Worm (Caenorhabditis elegans) whole organism, L1 larva: Measurements from ENCODE around the gene Y75B8A.24.

ENCODE experiments used
- F16B12.6 ChIP-seq: fragments of 150-350 bp; optimal IDR thresholded peaks from 2 replicates; lab custom pipeline; 2014; ENCODE audit warnings: missing biosample characterization, missing genetic modification characterization
- aly-2 ChIP-seq: fragments of 150-350 bp; optimal IDR thresholded peaks from 2 replicates; lab custom pipeline; 2014; ENCODE audit warnings: missing biosample characterization, missing genetic modification characterization
- ceh-90 ChIP-seq: sonication (generic microtip); optimal IDR thresholded peaks from 2 replicates; lab custom pipeline; 2016; ENCODE audit warnings: missing genetic modification characterization, missing compliant biosample characterization
- ces-1 ChIP-seq: fragments of 150-350 bp; optimal IDR thresholded peaks from 2 replicates; lab custom pipeline; 2014; ENCODE audit warnings: missing biosample characterization, missing genetic modification reagents, missing genetic modification characterization
- dpl-1 ChIP-seq, 3 experiments: fragments of 150-350 bp in 2 of 3; sonication (generic microtip) in 1 of 3; optimal IDR thresholded peaks; 2 replicates each; lab custom pipeline; 2014 to 2017; ENCODE audit warnings: missing biosample characterization in 3 of 3, missing genetic modification characterization in 3 of 3, missing genetic modification reagents in 3 of 3
- efl-1 ChIP-seq, 4 experiments: fragments of 150-350 bp; optimal IDR thresholded peaks in 3 of 4; peaks in 1 of 4; 1 replicate in 1 of 4; 2 replicates in 3 of 4; lab custom pipeline; 2014; ENCODE audit warnings: missing biosample characterization in 2 of 4, missing genetic modification characterization in 2 of 4, missing genetic modification reagents in 2 of 4
- egl-13 ChIP-seq: sonication (generic microtip); optimal IDR thresholded peaks from 2 replicates; lab custom pipeline; 2016; ENCODE audit warnings: missing genotype, missing genetic modification reagents, missing genetic modification characterization, missing compliant biosample characterization
- elt-2 ChIP-seq: sonication (generic microtip); optimal IDR thresholded peaks from 2 replicates; lab custom pipeline; 2016; ENCODE audit warnings: missing genetic modification characterization, mild to moderate bottlenecking, inconsistent platforms, missing compliant biosample characterization, missing genetic modification reagents
- ets-5 ChIP-seq: fragments of 200-800 bp; sonication (Bioruptor generic); IDR thresholded peaks from 2 replicates; pipeline ENCODE4 v1.3.6; 2022; ENCODE audit warnings: missing genetic modification characterization, missing compliant biosample characterization
- fkh-10 ChIP-seq: sonication (generic microtip); optimal IDR thresholded peaks from 2 replicates; lab custom pipeline; 2017; ENCODE audit warnings: missing biosample characterization, missing genetic modification reagents, missing genetic modification characterization
- hlh-4 ChIP-seq: sonication (generic microtip); optimal IDR thresholded peaks from 2 replicates; lab custom pipeline; 2016; ENCODE audit warnings: mild to moderate bottlenecking, missing genetic modification characterization, missing compliant biosample characterization
- hpl-2 ChIP-seq: fragments of 150-350 bp; optimal IDR thresholded peaks from 2 replicates; lab custom pipeline; 2014; ENCODE audit warnings: missing biosample characterization, missing genetic modification reagents, missing genetic modification characterization
- irx-1 ChIP-seq: sonication (generic microtip); optimal IDR thresholded peaks from 2 replicates; lab custom pipeline; 2016; ENCODE audit warnings: missing genetic modification characterization, missing compliant biosample characterization
- isw-1 ChIP-seq: fragments of 200-800 bp; sonication (Bioruptor generic); IDR thresholded peaks from 2 replicates; pipeline ENCODE4 v1.3.6; 2022; ENCODE audit warnings: missing genetic modification characterization, missing compliant biosample characterization
- lin-14 ChIP-seq: fragments of 200-800 bp; sonication (Bioruptor generic); optimal IDR thresholded peaks from 2 replicates; lab custom pipeline; 2018; ENCODE audit warnings: mild to moderate bottlenecking, missing genetic modification characterization, moderate library complexity, missing compliant biosample characterization
- lin-15B ChIP-seq: fragments of 150-350 bp; sonication (generic microtip); optimal IDR thresholded peaks from 3 replicates; lab custom pipeline; 2014; ENCODE audit warnings: missing biosample characterization, missing genetic modification characterization
- lin-35 ChIP-seq, 2 experiments: fragments of 150-350 bp; optimal IDR thresholded peaks; 2 replicates each; lab custom pipeline; 2014; ENCODE audit warnings: missing biosample characterization in 2 of 2, missing genetic modification characterization in 2 of 2, missing genetic modification reagents in 2 of 2
- lin-39 ChIP-seq: fragments of 150-350 bp; optimal IDR thresholded peaks from 2 replicates; lab custom pipeline; 2014; ENCODE audit warnings: missing biosample characterization, missing genetic modification reagents, missing genetic modification characterization
- lsy-2 ChIP-seq, 2 experiments: fragments of 150-350 bp; optimal IDR thresholded peaks; 2 replicates each; lab custom pipeline; 2014; ENCODE audit warnings: missing biosample characterization in 2 of 2, missing genetic modification characterization in 2 of 2
- mab-9 ChIP-seq: fragments of 200-800 bp; sonication (Bioruptor generic); IDR thresholded peaks from 2 replicates; pipeline ENCODE4 v1.3.6; 2022; ENCODE audit warnings: missing genetic modification reagents, missing genetic modification characterization, missing compliant biosample characterization
- mdl-1 ChIP-seq, 2 experiments: fragments of 150-350 bp; optimal IDR thresholded peaks; 2 replicates each; lab custom pipeline; 2014 to 2017; ENCODE audit warnings: missing biosample characterization in 2 of 2, missing genetic modification characterization in 2 of 2, inconsistent platforms in 1 of 2
- nhr-11 ChIP-seq: fragments of 150-350 bp; optimal IDR thresholded peaks from 2 replicates; lab custom pipeline; 2014; ENCODE audit warnings: missing biosample characterization, missing genetic modification characterization
- nhr-12 ChIP-seq: sonication (generic microtip); optimal IDR thresholded peaks from 2 replicates; lab custom pipeline; 2017; ENCODE audit warnings: missing biosample characterization, missing genetic modification characterization
- nhr-20 ChIP-seq: sonication (generic microtip); optimal IDR thresholded peaks from 2 replicates; lab custom pipeline; 2016; ENCODE audit warnings: mild to moderate bottlenecking, missing genetic modification characterization, missing compliant biosample characterization
- nhr-237 ChIP-seq: fragments of 150-350 bp; optimal IDR thresholded peaks from 2 replicates; lab custom pipeline; 2014; ENCODE audit warnings: missing biosample characterization, missing genetic modification characterization
- nhr-71 ChIP-seq: sonication (generic microtip); optimal IDR thresholded peaks from 2 replicates; lab custom pipeline; 2016; ENCODE audit warnings: mild to moderate bottlenecking, missing genetic modification characterization, moderate library complexity, missing compliant biosample characterization
- nhr-76 ChIP-seq: sonication (generic microtip); optimal IDR thresholded peaks from 2 replicates; lab custom pipeline; 2017; ENCODE audit warnings: missing biosample characterization, missing genetic modification characterization
- nhr-84 ChIP-seq: sonication (generic microtip); optimal IDR thresholded peaks from 2 replicates; lab custom pipeline; 2017; ENCODE audit warnings: missing biosample characterization, missing genetic modification characterization
- nhr-85 ChIP-seq: sonication (generic microtip); peaks from one replicate; lab custom pipeline; 2016; ENCODE audit warnings: missing genetic modification characterization, inconsistent platforms, missing compliant biosample characterization
- pag-3 ChIP-seq: sonication (generic microtip); optimal IDR thresholded peaks from 2 replicates; lab custom pipeline; 2017; ENCODE audit warnings: missing genetic modification characterization, mild to moderate bottlenecking, missing compliant biosample characterization, antibody characterized with exemption, borderline replicate concordance; ENCODE audit not compliant: insufficient read depth
- pax-3 ChIP-seq: fragments of 200-800 bp; sonication (Bioruptor generic); optimal IDR thresholded peaks from 2 replicates; lab custom pipeline; 2018; ENCODE audit warnings: mild to moderate bottlenecking, missing genetic modification characterization, moderate library complexity, missing compliant biosample characterization
- pqm-1 ChIP-seq: sonication (generic microtip); optimal IDR thresholded peaks from 3 replicates; lab custom pipeline; 2017; ENCODE audit warnings: missing biosample characterization, missing genetic modification characterization
- rnt-1 ChIP-seq: sonication (generic microtip); optimal IDR thresholded peaks from 2 replicates; lab custom pipeline; 2016; ENCODE audit warnings: mild to moderate bottlenecking, missing genetic modification characterization, moderate library complexity, missing compliant biosample characterization
- snpc-4 ChIP-seq: fragments of 150-350 bp; optimal IDR thresholded peaks from 2 replicates; lab custom pipeline; 2014; ENCODE audit warnings: missing biosample characterization, missing genetic modification characterization
- sptf-1 ChIP-seq: fragments of 150-350 bp; optimal IDR thresholded peaks from 2 replicates; lab custom pipeline; 2014; ENCODE audit warnings: missing biosample characterization, missing genetic modification characterization
- tlp-1 ChIP-seq: fragments of 150-350 bp; optimal IDR thresholded peaks from 2 replicates; lab custom pipeline; 2014; ENCODE audit warnings: missing biosample characterization, missing genetic modification characterization
- unc-130 ChIP-seq: fragments of 150-350 bp; optimal IDR thresholded peaks from 2 replicates; lab custom pipeline; 2017; ENCODE audit warnings: missing biosample characterization, missing genetic modification characterization, inconsistent platforms
- unc-62 ChIP-seq: fragments of 150-350 bp; optimal IDR thresholded peaks from 2 replicates; lab custom pipeline; 2014; ENCODE audit warnings: missing biosample characterization, missing genetic modification reagents, missing genetic modification characterization
- unc-98 ChIP-seq: fragments of 200-800 bp; sonication (Bioruptor generic); IDR thresholded peaks from 2 replicates; pipeline ENCODE4 v1.3.6; 2022; ENCODE audit warnings: missing genetic modification characterization, missing compliant biosample characterization
- xbp-1 ChIP-seq: sonication (generic microtip); optimal IDR thresholded peaks from 2 replicates; lab custom pipeline; 2016; ENCODE audit warnings: missing genetic modification characterization, missing compliant biosample characterization
- zip-4 ChIP-seq: fragments of 200-800 bp; sonication (Bioruptor generic); optimal IDR thresholded peaks from 2 replicates; lab custom pipeline; 2018; ENCODE audit warnings: mild to moderate bottlenecking, missing genetic modification characterization, moderate library complexity, missing compliant biosample characterization
- ztf-11 ChIP-seq, 2 experiments: sonication (generic microtip); optimal IDR thresholded peaks; 2 replicates each; lab custom pipeline; 2016 to 2017; ENCODE audit warnings: missing genetic modification characterization in 2 of 2, missing biosample characterization in 1 of 2, missing compliant biosample characterization in 1 of 2
- ztf-4 ChIP-seq: fragments of 150-350 bp; optimal IDR thresholded peaks from 2 replicates; lab custom pipeline; 2014; ENCODE audit warnings: missing biosample characterization, missing genetic modification characterization

Y75B8A.24 gene

ce11 chrIII:12250114-12250792 lies 23.3 kb downstream of the Y75B8A.24 start, which contains the start of the genes tim-1 and Y75B8A.23 (continued):
- TF ChIP-seq elt-2 (tag; lab: Kevin White, UChicago) (peak; percentile 93), nhr-84 (tag; lab: Kevin White, UChicago) (no peak), isw-1 (peak; percentile 80), tlp-1 (tag; lab: Kevin White, UChicago) (no peak), sptf-1 (tag; lab: Kevin White, UChicago) (peak; percentile 38), nhr-85 (peak; percentile 98), nhr-71 (tag; lab: Kevin White, UChicago) (peak; percentile 99), aly-2 (peak; percentile 97), egl-13 (tag; lab: Kevin White, UChicago) (peak; percentile 90), unc-62 (GFP tag; lab: Kevin White, UChicago) (no peak), pqm-1 (tag; lab: Kevin White, UChicago) (no peak), unc-98 (GFP tag; lab: Robert Waterston, UW) (peak; percentile 41; the same call in 1 of the 2 replicates), ztf-4 (peak; percentile 93), xbp-1 (tag; lab: Kevin White, UChicago) (peak; percentile 96), unc-130 (tag; lab: Kevin White, UChicago) (peak; percentile 97), nhr-20 (peak; percentile 98), pax-3 (peak; percentile 89), mab-9 (GFP tag; lab: Robert Waterston, UW) (peak; percentile 76), zip-4 (GFP tag; lab: Kevin White, UChicago) (peak; percentile 89), lsy-2 (tag; optimal IDR thresholded peaks at IDR 0.05; lab: Kevin White, UChicago) (peak; percentile 93 to 95), ztf-11 (tag; optimal IDR thresholded peaks at IDR 0.05; lab: Kevin White, UChicago) (peak in 1 of 2 experiments; percentile 91), lin-15B (peak; percentile 87), hlh-4 (tag; lab: Kevin White, UChicago) (no peak), irx-1 (tag; lab: Kevin White, UChicago) (peak; percentile 93), nhr-237 (tag; lab: Kevin White, UChicago) (peak; percentile 86), nhr-12 (peak; percentile 38), ets-5 (GFP tag; lab: Robert Waterston, UW) (no peak), F16B12.6 (tag; lab: Kevin White, UChicago) (peak; percentile 86), dpl-1 (GFP tag; optimal IDR thresholded peaks at IDR 0.05; lab: Kevin White, UChicago) (peak; percentile 96 to 97 (median 97)), mdl-1 (tag; optimal IDR thresholded peaks at IDR 0.05; lab: Kevin White, UChicago) (peak in 1 of 2 experiments; percentile 91), nhr-11 (tag; lab: Kevin White, UChicago) (peak; percentile 63), lin-39 (tag; lab: Kevin White, UChicago) (peak; percentile 89), ces-1 (no peak), lin-14 (GFP tag; lab: Kevin White, UChicago) (peak; percentile 96), fkh-10 (GFP tag; lab: Kevin White, UChicago) (peak; percentile 74), rnt-1 (peak; percentile 98), hpl-2 (GFP tag; lab: Kevin White, UChicago) (peak; percentile 93), pag-3 (tag; lab: Kevin White, UChicago) (no peak), snpc-4 (peak; percentile 100)

ce11 chrIII:12247329-12247728 lies 26.2 kb downstream of the Y75B8A.24 start:
- TF ChIP-seq efl-1 (optimal IDR thresholded peaks at IDR 0.05; lab: Kevin White, UChicago) (peak; percentile 7 to 59), efl-1 (GFP tag; optimal IDR thresholded peaks at IDR 0.05 in 1 of 2; lab: Kevin White, UChicago) (peak; percentile 52 to 88), nhr-76 (tag; lab: Kevin White, UChicago) (no peak), lin-35 (GFP tag; optimal IDR thresholded peaks at IDR 0.05; lab: Kevin White, UChicago) (peak in 1 of 2 experiments; percentile 5), nhr-85 (no peak), ceh-90 (tag; lab: Kevin White, UChicago) (peak; percentile 58), dpl-1 (GFP tag; optimal IDR thresholded peaks at IDR 0.05; lab: Kevin White, UChicago) (peak in 2 of 3 experiments; percentile 3 to 42), rnt-1 (peak; percentile 26)
